Fruit fly (Drosophila melanogaster): Measurements from ENCODE around the gene ND-ACP.

Gene ND-ACP

dm6 chr3L:1370939-1371338 is 41.2 kb downstream of the ND-ACP start (continued):
- no peak for TF ChIP-seq CG10462 (GFP tag; optimal IDR thresholded peaks at IDR 0.05)
- no peak for TF ChIP-seq Tbp (GFP tag; optimal IDR thresholded peaks at IDR 0.05)
- no peak for TF ChIP-seq CG7928 (GFP tag; optimal IDR thresholded peaks at IDR 0.05)
- no peak for TF ChIP-seq HLH54F (GFP tag; optimal IDR thresholded peaks at IDR 0.05)
- no peak for TF ChIP-seq CG8281 (tag; optimal IDR thresholded peaks at IDR 0.05)
- no peak for TF ChIP-seq Sry-δ (GFP tag; optimal IDR thresholded peaks at IDR 0.05)
- peak; percentile 9 for TF ChIP-seq tin (GFP tag; optimal IDR thresholded peaks at IDR 0.05)
- TF ChIP-seq CG3847 (GFP tag; IDR thresholded peaks at IDR 0.05) = no peak
- no peak for TF ChIP-seq CG7745 (tag; optimal IDR thresholded peaks at IDR 0.05)
- TF ChIP-seq CG12659 (GFP tag; optimal IDR thresholded peaks at IDR 0.05) = no peak
- TF ChIP-seq CG16863 (GFP tag; optimal IDR thresholded peaks at IDR 0.05) = peak; percentile 9
- TF ChIP-seq CG13296 (GFP tag; optimal IDR thresholded peaks at IDR 0.05) = no peak
- TF ChIP-seq Deaf1 (tag; optimal IDR thresholded peaks at IDR 0.05) = no peak
- peak; percentile 41 for TF ChIP-seq CG10366 (GFP tag; IDR thresholded peaks at IDR 0.05)
- TF ChIP-seq Xbp1 (GFP tag; optimal IDR thresholded peaks at IDR 0.05) = peak; percentile 42
- TF ChIP-seq ap (GFP tag; IDR thresholded peaks at IDR 0.05) = peak; percentile 29; the same call in 1 of the 2 replicates
- TF ChIP-seq pros (GFP tag; optimal IDR thresholded peaks at IDR 0.05) = no peak
- TF ChIP-seq NfI (GFP tag; optimal IDR thresholded peaks at IDR 0.05) = no peak
- TF ChIP-seq CHES-1-like (GFP tag; optimal IDR thresholded peaks at IDR 0.05) = no peak
- no peak for TF ChIP-seq tgo (GFP tag; IDR thresholded peaks at IDR 0.05)
- TF ChIP-seq fd3F (GFP tag; optimal IDR thresholded peaks at IDR 0.05) = no peak
- TF ChIP-seq CG8944 (GFP tag; optimal IDR thresholded peaks at IDR 0.05) = peak; percentile 18
- TF ChIP-seq CG6813 (GFP tag; optimal IDR thresholded peaks at IDR 0.05) = no peak
- no peak for TF ChIP-seq CG11456 (GFP tag; IDR thresholded peaks at IDR 0.05)
- no peak for TF ChIP-seq CG13624 (GFP tag; optimal IDR thresholded peaks at IDR 0.05)
- TF ChIP-seq CG10654 (GFP tag; optimal IDR thresholded peaks at IDR 0.05) = peak; percentile 6
- peak; percentile 36; the same call in 1 of the 2 replicates for TF ChIP-seq Xrp1 (GFP tag; IDR thresholded peaks at IDR 0.05)
- no peak for TF ChIP-seq CG8290 (GFP tag; optimal IDR thresholded peaks at IDR 0.05)
- TF ChIP-seq CG8290 (tag; optimal IDR thresholded peaks at IDR 0.05) = peak in 1 of 2 experiments; percentile 26
- TF ChIP-seq CG1024 (GFP tag; IDR thresholded peaks at IDR 0.05) = peak; percentile 30; the same call in 1 of the 2 replicates
- no peak for TF ChIP-seq ara (GFP tag; IDR thresholded peaks at IDR 0.05)
- TF ChIP-seq CG11247 (GFP tag; IDR thresholded peaks at IDR 0.05) = no peak
- no peak for TF ChIP-seq Doc3 (GFP tag; IDR thresholded peaks at IDR 0.05; ENCODE audit: partially characterized antibody)

dm6 chr3L:1374438-1375133 is 44.8 kb downstream of the ND-ACP start:
- TF ChIP-seq CHES-1-like (GFP tag; optimal IDR thresholded peaks at IDR 0.05) (no peak), NK7.1 (GFP tag; optimal IDR thresholded peaks at IDR 0.05) (no peak), CG16779 (GFP tag; IDR thresholded peaks at IDR 0.05) (no peak), Six4 (GFP tag; optimal IDR thresholded peaks at IDR 0.05) (no peak), CG32532 (GFP tag; IDR thresholded peaks at IDR 0.05) (no peak), CG1024 (GFP tag; IDR thresholded peaks at IDR 0.05) (no peak), CG11093 (GFP tag; IDR thresholded peaks at IDR 0.05) (no peak), MTF-1 (GFP tag; optimal IDR thresholded peaks at IDR 0.05; ENCODE audit: borderline replicate concordance) (no peak), Asciz (GFP tag; optimal IDR thresholded peaks at IDR 0.05) (peak; percentile 0), Bteb2 (GFP tag; optimal IDR thresholded peaks at IDR 0.05) (no peak), CG17328 (GFP tag; IDR thresholded peaks at IDR 0.05) (0 out of 2 replicates have a peak, but pooled peaks have one; percentile 24), gem (tag; optimal IDR thresholded peaks at IDR 0.05) (peak; percentile 59), gce (GFP tag; IDR thresholded peaks at IDR 0.05) (no peak), bbx (GFP tag; IDR thresholded peaks at IDR 0.05; ENCODE audit: partially characterized antibody) (no peak), CG4707 (GFP tag; optimal IDR thresholded peaks at IDR 0.05) (no peak), Sin3A (optimal IDR thresholded peaks at IDR 0.05) (no peak), CG3065 (GFP tag; optimal IDR thresholded peaks at IDR 0.05) (no peak), sim (GFP tag; IDR thresholded peaks at IDR 0.05) (no peak), Oaz (GFP tag; IDR thresholded peaks at IDR 0.05) (no peak), CG13424 (tag; optimal IDR thresholded peaks at IDR 0.05) (no peak), CG14050 (GFP tag; IDR thresholded peaks at IDR 0.05) (no peak), CG7372 (GFP tag; IDR thresholded peaks at IDR 0.05) (no peak), Deaf1 (tag; optimal IDR thresholded peaks at IDR 0.05) (no peak)
